Fruit fly (Drosophila melanogaster) whole organism, prepupa: ENCODE measurements around the gene Mekk1.

Experiments
- Eip75B ChIP-seq: fragments of 200-800 bp; sonication (Bioruptor generic); optimal IDR thresholded peaks from 3 replicates; lab custom pipeline; 2016; ENCODE audit warnings: missing biosample characterization, missing genetic modification characterization
- Ets21C ChIP-seq: fragments of 200-800 bp; sonication (Bioruptor generic); optimal IDR thresholded peaks from 3 replicates; lab custom pipeline; 2016; ENCODE audit warnings: missing biosample characterization, missing genetic modification characterization
- Lpt ChIP-seq: fragments of 200-800 bp; sonication (Bioruptor generic); optimal IDR thresholded peaks from 3 replicates; lab custom pipeline; 2016; ENCODE audit warnings: missing biosample characterization, missing genetic modification characterization
- Smox ChIP-seq: fragments of 200-800 bp; sonication (Bioruptor generic); optimal IDR thresholded peaks from 3 replicates; lab custom pipeline; 2016; ENCODE audit warnings: missing biosample characterization, missing genetic modification characterization
- pdm3 ChIP-seq: fragments of 200-800 bp; sonication (Bioruptor generic); optimal IDR thresholded peaks from 3 replicates; lab custom pipeline; 2016; ENCODE audit warnings: missing biosample characterization, missing genetic modification characterization

DNA sequence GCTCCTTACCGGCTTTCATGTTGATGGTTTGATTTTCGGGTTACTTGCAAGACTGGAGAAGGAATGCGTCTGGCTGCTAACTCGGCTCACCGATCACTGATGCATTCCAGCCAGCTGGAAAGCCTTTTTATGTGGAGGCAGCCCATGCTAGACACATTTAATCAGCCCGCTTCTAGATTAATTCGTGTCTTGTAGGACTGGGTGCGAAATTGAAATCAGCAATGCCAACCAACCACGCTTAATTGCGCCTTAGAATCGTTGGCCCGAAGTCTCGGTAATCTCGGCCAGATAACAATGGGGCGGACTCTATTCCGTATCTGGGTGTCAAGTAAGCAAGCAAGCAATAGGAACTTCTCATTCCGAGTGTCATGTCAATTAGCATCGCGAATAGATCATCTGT is 17.1 kb downstream of the Mekk1 start, which contains the start of gene CG7714:
- TF ChIP-seq Lpt (GFP tag; lab: Kevin White, UChicago) (no peak), Ets21C (GFP tag; lab: Kevin White, UChicago) (no peak), Eip75B (no peak), Smox (GFP tag; lab: Kevin White, UChicago) (no peak), pdm3 (no peak)
